Fruit fly (Drosophila melanogaster): ENCODE results near the gene Mob2.
A peak's percentile ranks its signal among the peaks of the same experiment; 100 is the strongest.
"Not testable (repeated sequence)": the region's sequence is repeated elsewhere in the genome, so short reads cannot be mapped to it uniquely, and the experiment has no call there.

The Mob2 gene

DNA sequence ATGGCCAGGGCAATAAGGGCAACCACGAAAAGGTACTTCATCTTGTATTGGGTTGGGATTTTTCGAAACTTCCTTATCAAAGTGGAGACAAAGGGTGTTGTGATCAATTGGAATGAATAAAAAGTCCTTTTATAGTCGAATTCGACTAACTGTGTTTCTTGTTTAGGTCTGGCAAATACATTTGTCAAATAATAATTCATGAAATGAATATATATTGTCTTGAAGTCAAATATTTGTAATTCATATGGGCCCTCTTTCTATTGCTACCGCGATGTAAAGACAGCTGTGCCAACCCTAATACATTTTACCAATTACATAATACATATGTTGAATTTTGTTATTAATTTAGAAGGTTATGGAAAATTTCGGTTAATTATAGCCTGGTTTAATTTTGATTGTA, 15.4 kb upstream of the Mob2 start, which contains the start of gene CG33271 (continued):
- TF ChIP-seq CG15514 (GFP tag; optimal IDR thresholded peaks at IDR 0.05): peak; percentile 40
- TF ChIP-seq slbo (GFP tag; IDR thresholded peaks at IDR 0.05): no peak
- TF ChIP-seq CG9932 (GFP tag; IDR thresholded peaks at IDR 0.05): no peak
- TF ChIP-seq fd3F (GFP tag; optimal IDR thresholded peaks at IDR 0.05): peak; percentile 24
- no peak for TF ChIP-seq CG18476 (GFP tag; optimal IDR thresholded peaks at IDR 0.05)
- TF ChIP-seq sd (tag; optimal IDR thresholded peaks at IDR 0.05): no peak
- TF ChIP-seq CG3163 (GFP tag; optimal IDR thresholded peaks at IDR 0.05): no peak
- TF ChIP-seq Dref (GFP tag; IDR thresholded peaks at IDR 0.05): no peak
- no peak for TF ChIP-seq slou (GFP tag; optimal IDR thresholded peaks at IDR 0.05)
- TF ChIP-seq CG17612 (GFP tag; IDR thresholded peaks at IDR 0.05): no peak
- TF ChIP-seq CG4404 (GFP tag; IDR thresholded peaks at IDR 0.05): no peak
- TF ChIP-seq Bgb (GFP tag; IDR thresholded peaks at IDR 0.05; ENCODE audit: partially characterized antibody): no peak
- no peak for TF ChIP-seq bsh (GFP tag; optimal IDR thresholded peaks at IDR 0.05)
- TF ChIP-seq CG3847 (GFP tag; IDR thresholded peaks at IDR 0.05): no peak

DNA sequence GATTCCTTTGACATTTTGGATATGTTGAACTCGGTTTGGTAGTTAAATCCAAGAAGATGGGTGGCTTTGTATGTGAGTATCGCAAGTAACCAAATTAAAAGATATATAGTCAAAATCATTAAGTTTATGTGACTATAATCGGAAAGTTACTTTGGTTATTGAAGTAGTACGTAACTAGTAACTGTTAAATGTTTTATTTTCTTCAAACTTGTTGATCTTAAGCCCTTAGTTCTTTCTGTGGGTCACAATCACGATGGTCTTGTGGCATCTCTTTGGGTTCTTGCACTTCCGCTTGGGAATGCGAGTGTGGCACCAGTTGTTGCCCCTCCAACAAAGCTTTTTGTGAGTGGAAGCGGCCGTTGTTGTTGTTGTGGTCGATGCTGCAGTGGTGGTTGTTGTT, 14.9 kb upstream of the Mob2 start, which contains the start of gene CG33489:
Gene CG33489 (minus strand): TSS at position 101 of the 400 bp plus-strand sequence.
- not testable (repeated sequence) for TF ChIP-seq jumu (GFP tag; optimal IDR thresholded peaks at IDR 0.05); hth (optimal IDR thresholded peaks at IDR 0.05); tll (GFP tag; optimal IDR thresholded peaks at IDR 0.05)

DNA sequence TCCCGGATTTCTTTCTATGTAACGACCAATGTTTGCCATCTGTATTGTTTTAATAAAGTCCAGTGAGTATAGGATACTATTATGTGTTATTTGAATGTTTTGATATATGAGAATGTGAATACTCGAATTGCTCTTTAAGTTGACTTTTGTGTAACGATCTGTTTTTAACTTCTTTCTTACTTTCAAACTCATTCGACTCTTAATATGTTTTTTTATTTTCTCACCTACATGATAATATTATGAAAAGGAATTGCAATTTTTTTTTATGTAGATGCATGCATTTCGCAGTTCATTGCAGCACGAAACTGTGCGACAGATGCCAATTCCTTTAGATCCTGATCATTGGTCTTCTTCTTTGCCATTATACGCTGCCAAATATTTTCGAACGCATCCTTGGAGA, 12.5 kb upstream of the Mob2 start, which contains the start of gene CG33490:
Gene CG33490 (minus strand): TSS at position 101 of the 400 bp plus-strand sequence.
- no peak for TF ChIP-seq knrl (GFP tag; IDR thresholded peaks at IDR 0.05; ENCODE audit: partially characterized antibody)
- TF ChIP-seq cad (GFP tag; optimal IDR thresholded peaks at IDR 0.05): no peak
- no peak for TF ChIP-seq Sox102F (GFP tag; optimal IDR thresholded peaks at IDR 0.05)
- TF ChIP-seq Abd-B (GFP tag; optimal IDR thresholded peaks at IDR 0.05): no peak
- no peak for TF ChIP-seq NfI (GFP tag; optimal IDR thresholded peaks at IDR 0.05)
- TF ChIP-seq CG7357 (GFP tag; IDR thresholded peaks at IDR 0.05): no peak
- no peak for TF ChIP-seq CG13775 (GFP tag; optimal IDR thresholded peaks at IDR 0.05)
- TF ChIP-seq CG11247 (GFP tag; IDR thresholded peaks at IDR 0.05): no peak
- TF ChIP-seq CG9932 (GFP tag; IDR thresholded peaks at IDR 0.05): no peak
- no peak for TF ChIP-seq CG3838 (GFP tag; optimal IDR thresholded peaks at IDR 0.05)
- no peak for TF ChIP-seq pnt (GFP tag; optimal IDR thresholded peaks at IDR 0.05)
- TF ChIP-seq pita (GFP tag; optimal IDR thresholded peaks at IDR 0.05): no peak
- TF ChIP-seq vvl (GFP tag; IDR thresholded peaks at IDR 0.05): no peak
- no peak for TF ChIP-seq aop (GFP tag; IDR thresholded peaks at IDR 0.05)

dm6 chr3L:11563972-11564533, 2.0 kb upstream of the Mob2 start, which contains the start of the genes CG46412 and CG33267:
CG46412 (minus strand) TSS chr3L:11564072.
CG33267 (plus strand) TSS chr3L:11564483.
- TF ChIP-seq sens (GFP tag): peak; percentile 30
- TF ChIP-seq oc (tag; optimal IDR thresholded peaks at IDR 0.05): no peak

- TF ChIP-seq ttk (GFP tag; IDR thresholded peaks at IDR 0.05) (no peak), lov (optimal IDR thresholded peaks at IDR 0.05) (no peak), lov (GFP tag; IDR thresholded peaks at IDR 0.05) (0 out of 3 replicates have a peak, but pooled peaks have one; percentile 18), cg (GFP tag; optimal IDR thresholded peaks at IDR 0.05) (peak; percentile 40), nom (GFP tag; optimal IDR thresholded peaks at IDR 0.05) (peak; percentile 27), CG17385 (GFP tag; optimal IDR thresholded peaks at IDR 0.05) (peak; percentile 57), Ada2b (GFP tag; IDR thresholded peaks at IDR 0.05) (no peak), tll (GFP tag; optimal IDR thresholded peaks at IDR 0.05) (peak in 1 of 2 experiments; percentile 6)
Observed at dm6 chr3L:11560885-11561284, 1.1 kb downstream of the Mob2 start.

Measured in whole organism, embryonic.